Worm (Caenorhabditis elegans): ENCODE results near the gene srxa-12.

DNA sequence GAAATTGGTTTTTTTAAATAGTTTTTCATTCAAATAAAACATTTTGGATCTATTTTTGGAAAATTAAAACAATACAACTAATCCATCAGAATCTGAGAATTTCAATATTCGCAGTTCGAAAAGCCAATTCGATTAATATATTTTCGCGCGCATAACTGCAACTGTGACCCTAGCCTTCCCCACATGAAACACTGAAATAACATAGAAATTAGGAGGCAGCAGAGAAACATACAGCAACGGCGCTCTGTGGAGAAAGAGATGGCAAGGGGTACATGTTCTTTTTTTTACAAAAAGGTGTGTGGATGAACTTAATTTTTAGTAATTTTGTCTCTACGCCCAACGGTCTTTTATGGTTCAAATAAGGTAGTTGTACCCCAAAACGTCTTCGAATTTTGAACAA lies 46.3 kb upstream of the srxa-12 start:
- TF ChIP-seq scrt-1 (GFP tag; IDR thresholded peaks at IDR 0.05) (no peak), ama-1 (optimal IDR thresholded peaks at IDR 0.05) (no peak), B0310.2 (tag; optimal IDR thresholded peaks at IDR 0.05) (no peak)

Data from whole organism, early embryonic.